Fruit fly (Drosophila melanogaster): Measurements from ENCODE around the gene retm.

DNA sequence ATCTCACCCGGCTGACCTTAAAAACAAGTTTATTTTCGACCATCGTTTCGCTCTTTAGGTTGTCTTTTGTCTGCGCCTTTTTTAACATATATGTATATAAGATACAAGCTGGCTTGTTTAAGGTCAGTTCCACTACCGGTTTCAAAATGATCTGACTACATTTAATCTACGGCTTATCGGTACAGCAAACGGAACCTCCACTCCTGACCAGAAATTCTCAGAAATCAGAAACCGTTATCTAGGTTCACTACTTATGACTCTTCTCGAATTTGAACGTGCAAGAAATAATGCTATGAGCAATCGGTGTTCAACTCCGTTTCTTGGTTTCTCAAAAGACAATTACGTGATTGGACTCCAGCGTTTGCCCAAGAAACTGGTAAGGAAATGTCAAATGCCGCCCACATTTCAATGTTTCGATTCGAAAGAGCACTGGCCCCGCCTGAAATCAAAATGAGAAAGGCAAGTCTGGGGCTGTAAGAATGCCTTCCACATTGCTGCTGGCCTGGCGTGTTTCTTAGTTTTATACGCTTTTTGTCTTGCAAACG, 14.4 kb upstream of the retm start:
- no peak for TF ChIP-seq CG9948 (tag; optimal IDR thresholded peaks at IDR 0.05)
- peak; percentile 75 for TF ChIP-seq EcR (GFP tag; optimal IDR thresholded peaks at IDR 0.05)
- TF ChIP-seq CG8159 (tag; optimal IDR thresholded peaks at IDR 0.05) = no peak
- TF ChIP-seq Pif1A (GFP tag; optimal IDR thresholded peaks at IDR 0.05) = no peak
- no peak for TF ChIP-seq Snoo (tag; optimal IDR thresholded peaks at IDR 0.05)
- TF ChIP-seq CG15710 (tag; optimal IDR thresholded peaks at IDR 0.05) = no peak
- no peak for TF ChIP-seq CG32121 (GFP tag; IDR thresholded peaks at IDR 0.05)
- no peak for TF ChIP-seq CG34367 (tag; optimal IDR thresholded peaks at IDR 0.05)
- TF ChIP-seq CG17806 (tag; optimal IDR thresholded peaks at IDR 0.05) = no peak
- no peak for TF ChIP-seq CG10348 (GFP tag; IDR thresholded peaks at IDR 0.05)
- no peak for TF ChIP-seq fd96Ca (GFP tag; IDR thresholded peaks at IDR 0.05)
- TF ChIP-seq CG12605 (GFP tag; IDR thresholded peaks at IDR 0.05) = no peak
- no peak for TF ChIP-seq CG4496 (GFP tag; IDR thresholded peaks at IDR 0.05)
